Worm (Caenorhabditis elegans) whole organism, L1 larva: ENCODE results near the gene Y45G5AM.4.

ENCODE experiments used
- mdl-1 ChIP-seq, 2 experiments: fragments of 150-350 bp; optimal IDR thresholded peaks; 2 replicates each; lab custom pipeline; 2014 to 2017; ENCODE audit warnings: missing biosample characterization in 2 of 2, missing genetic modification characterization in 2 of 2, inconsistent platforms in 1 of 2
- nhr-76 ChIP-seq: sonication (generic microtip); optimal IDR thresholded peaks from 2 replicates; lab custom pipeline; 2017; ENCODE audit warnings: missing biosample characterization, missing genetic modification characterization
- snpc-4 ChIP-seq: fragments of 150-350 bp; optimal IDR thresholded peaks from 2 replicates; lab custom pipeline; 2014; ENCODE audit warnings: missing biosample characterization, missing genetic modification characterization

DNA sequence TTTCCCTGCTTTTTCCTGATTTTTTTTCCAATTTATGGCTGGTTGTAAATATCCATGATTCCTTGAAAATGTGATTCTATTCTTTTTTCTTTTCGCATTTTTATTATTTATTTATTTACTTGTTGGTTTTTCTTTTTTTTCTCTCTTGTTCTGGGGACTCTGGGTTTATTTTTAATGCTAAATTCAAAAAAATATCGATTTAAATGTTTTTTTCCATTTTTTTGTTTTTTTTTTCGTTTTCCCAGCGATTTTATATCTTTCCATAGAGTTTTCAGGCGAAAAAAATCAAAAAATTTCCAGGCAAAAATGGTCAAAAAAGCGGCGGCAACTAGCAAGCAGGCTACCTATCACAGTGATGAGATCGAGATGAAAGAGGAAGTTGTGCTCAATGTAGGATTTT lies 36.2 kb downstream of the Y45G5AM.4 start, which contains the start of gene rpac-40:
- TF ChIP-seq snpc-4 = no peak
- no peak for TF ChIP-seq mdl-1 (tag; optimal IDR thresholded peaks at IDR 0.05; lab: Kevin White, UChicago)
- no peak for TF ChIP-seq nhr-76 (tag; lab: Kevin White, UChicago)
